Worm (Caenorhabditis elegans) whole organism, young adult: ENCODE data around the gene daf-31.

Source experiments
- B0336.3 ChIP-seq: fragments of 200-800 bp; sonication (Bioruptor generic); IDR thresholded peaks from 2 replicates; pipeline ENCODE4 v1.3.6; 2022; ENCODE audit warnings: missing genetic modification characterization, missing compliant biosample characterization
- C06A6.2 ChIP-seq: fragments of 200-800 bp; sonication (Bioruptor generic); conservative IDR thresholded peaks from 2 replicates; pipeline ENCODE4 v1.3.6; 2022; ENCODE audit warnings: missing genetic modification characterization, missing compliant biosample characterization
- C17E4.6 ChIP-seq: fragments of 200-800 bp; sonication (Bioruptor generic); IDR thresholded peaks from 2 replicates; pipeline ENCODE4 v1.3.6; 2022; ENCODE audit warnings: missing genetic modification reagents, missing genetic modification characterization, missing compliant biosample characterization
- D2030.7 ChIP-seq: fragments of 200-800 bp; sonication (Bioruptor generic); IDR thresholded peaks from 2 replicates; pipeline ENCODE4 v1.3.6; 2022; ENCODE audit warnings: missing genetic modification reagents, missing genetic modification characterization, missing compliant biosample characterization
- F39B2.1 ChIP-seq: fragments of 200-800 bp; sonication (Bioruptor generic); IDR thresholded peaks from 2 replicates; pipeline ENCODE4 v1.3.6; 2022; ENCODE audit warnings: missing genetic modification reagents, missing genetic modification characterization, missing compliant biosample characterization
- F52B5.7 ChIP-seq: sonication (generic microtip); optimal IDR thresholded peaks from 2 replicates; lab custom pipeline; 2016; ENCODE audit warnings: mild to moderate bottlenecking, missing genetic modification characterization, missing compliant biosample characterization
- F55B11.4 ChIP-seq: sonication (generic microtip); optimal IDR thresholded peaks from 2 replicates; lab custom pipeline; 2016; ENCODE audit warnings: missing compliant biosample characterization, missing genetic modification characterization, borderline replicate concordance; ENCODE audit not compliant: insufficient read depth
- F57A8.1 ChIP-seq: fragments of 200-800 bp; sonication (Bioruptor generic); optimal IDR thresholded peaks from 2 replicates; lab custom pipeline; 2018; ENCODE audit warnings: mild to moderate bottlenecking, missing genetic modification characterization, moderate library complexity, missing compliant biosample characterization
- F57C9.4 ChIP-seq: sonication (generic microtip); optimal IDR thresholded peaks from 2 replicates; lab custom pipeline; 2017; ENCODE audit warnings: mild to moderate bottlenecking, missing genetic modification characterization, missing compliant biosample characterization
- K12H6.12 ChIP-seq: fragments of 200-800 bp; sonication (Bioruptor generic); optimal IDR thresholded peaks from 2 replicates; lab custom pipeline; 2018; ENCODE audit warnings: mild to moderate bottlenecking, missing genetic modification characterization, missing compliant biosample characterization
- T26A5.8 ChIP-seq: sonication (generic microtip); optimal IDR thresholded peaks from 2 replicates; lab custom pipeline; 2016; ENCODE audit warnings: missing genetic modification characterization, missing compliant biosample characterization
- Y53G8AR.9 ChIP-seq: fragments of 200-800 bp; sonication (Bioruptor generic); conservative IDR thresholded peaks from 2 replicates; pipeline ENCODE4 v1.3.6; 2022; ENCODE audit warnings: missing genetic modification reagents, missing genetic modification characterization, missing compliant biosample characterization
- Y79H2A.3 ChIP-seq: fragments of 200-800 bp; sonication (Bioruptor generic); conservative IDR thresholded peaks from 2 replicates; pipeline ENCODE4 v1.3.6; 2022; ENCODE audit warnings: missing genetic modification reagents, missing genetic modification characterization, missing compliant biosample characterization
- ZK185.1 ChIP-seq: sonication (generic microtip); optimal IDR thresholded peaks from 2 replicates; lab custom pipeline; 2016; ENCODE audit warnings: mild to moderate bottlenecking, missing genetic modification characterization, missing compliant biosample characterization; ENCODE audit not compliant: poor library complexity, severe bottlenecking
- akir-1 ChIP-seq: fragments of 200-800 bp; sonication (Bioruptor generic); optimal IDR thresholded peaks from 2 replicates; lab custom pipeline; 2018; ENCODE audit warnings: mild to moderate bottlenecking, missing genetic modification characterization, moderate library complexity, missing compliant biosample characterization
- ama-1 ChIP-seq, 3 experiments: fragments of 150-350 bp in 1 of 3; sonication (generic microtip) in 2 of 3; optimal IDR thresholded peaks; 2 replicates each; lab custom pipeline; 2014 to 2018; ENCODE audit warnings: missing biosample characterization in 2 of 3, missing genetic modification characterization in 2 of 3, missing genetic modification reagents in 2 of 3
- attf-3 ChIP-seq: fragments of 200-800 bp; sonication (Bioruptor generic); conservative IDR thresholded peaks from 2 replicates; pipeline ENCODE4 v1.3.6; 2022; ENCODE audit warnings: missing genetic modification reagents, missing genetic modification characterization, missing compliant biosample characterization
- attf-6 ChIP-seq: fragments of 200-800 bp; sonication (Bioruptor generic); IDR thresholded peaks from 2 replicates; pipeline ENCODE4 v1.3.6; 2022; ENCODE audit warnings: missing genetic modification reagents, missing genetic modification characterization, missing compliant biosample characterization
- bed-2 ChIP-seq: fragments of 200-800 bp; sonication (Bioruptor generic); IDR thresholded peaks from 2 replicates; pipeline ENCODE4 v1.3.6; 2022; ENCODE audit warnings: missing genetic modification reagents, missing genetic modification characterization, missing compliant biosample characterization
- cebp-2 ChIP-seq: fragments of 200-800 bp; sonication (Bioruptor generic); IDR thresholded peaks from 2 replicates; pipeline ENCODE4 v1.3.6; 2022; ENCODE audit warnings: missing genetic modification characterization, missing compliant biosample characterization
- ceh-100 ChIP-seq: fragments of 200-800 bp; sonication (Bioruptor generic); IDR thresholded peaks from 2 replicates; pipeline ENCODE4 v1.3.6; 2022; ENCODE audit warnings: missing genetic modification reagents, missing genetic modification characterization, missing compliant biosample characterization
- ceh-40 ChIP-seq: fragments of 200-800 bp; sonication (Bioruptor generic); IDR thresholded peaks from 2 replicates; pipeline ENCODE4 v1.3.6; 2022; ENCODE audit warnings: missing genetic modification characterization, missing compliant biosample characterization
- ceh-58 ChIP-seq: fragments of 200-800 bp; sonication (Bioruptor generic); IDR thresholded peaks from 2 replicates; pipeline ENCODE4 v1.3.6; 2022; ENCODE audit warnings: missing genetic modification characterization, missing compliant biosample characterization
- ceh-79 ChIP-seq: sonication (generic microtip); optimal IDR thresholded peaks from 2 replicates; lab custom pipeline; 2017; ENCODE audit warnings: mild to moderate bottlenecking, missing genetic modification characterization, missing compliant biosample characterization
- die-1 ChIP-seq: sonication (generic microtip); optimal IDR thresholded peaks from 2 replicates; lab custom pipeline; 2016; ENCODE audit warnings: missing genotype, mild to moderate bottlenecking, missing genetic modification characterization, missing compliant biosample characterization
- dpff-1 ChIP-seq: sonication (generic microtip); optimal IDR thresholded peaks from 2 replicates; lab custom pipeline; 2017; ENCODE audit warnings: mild to moderate bottlenecking, missing genetic modification characterization, missing compliant biosample characterization
- egl-44 ChIP-seq: fragments of 200-800 bp; sonication (Bioruptor generic); IDR thresholded peaks from 2 replicates; pipeline ENCODE4 v1.3.6; 2022; ENCODE audit warnings: missing genetic modification reagents, missing genetic modification characterization, missing compliant biosample characterization
- ekl-4 ChIP-seq: fragments of 200-800 bp; sonication (Bioruptor generic); IDR thresholded peaks from 2 replicates; pipeline ENCODE4 v1.3.6; 2022; ENCODE audit warnings: missing genetic modification reagents, missing genetic modification characterization, missing compliant biosample characterization
- hmg-1.2 ChIP-seq: fragments of 200-800 bp; sonication (Bioruptor generic); IDR thresholded peaks from 2 replicates; pipeline ENCODE4 v1.3.6; 2022; ENCODE audit warnings: missing genetic modification reagents, missing genetic modification characterization, missing compliant biosample characterization
- hrde-1 ChIP-seq: sonication (generic microtip); optimal IDR thresholded peaks from 2 replicates; lab custom pipeline; 2016; ENCODE audit warnings: missing genetic modification characterization, mild to moderate bottlenecking, missing compliant biosample characterization, moderate library complexity, missing genotype, missing genetic modification reagents, borderline replicate concordance
- lin-35 ChIP-seq, 3 experiments: fragments of 150-350 bp in 2 of 3; sonication (generic microtip) in 1 of 3; optimal IDR thresholded peaks; 2 replicates each; lab custom pipeline; 2014 to 2018; ENCODE audit warnings: missing biosample characterization in 3 of 3, missing genetic modification characterization in 3 of 3, missing genetic modification reagents in 3 of 3
- lin-40 ChIP-seq: sonication (generic microtip); optimal IDR thresholded peaks from 2 replicates; lab custom pipeline; 2016; ENCODE audit warnings: missing genetic modification characterization, mild to moderate bottlenecking, missing compliant biosample characterization, missing genotype, missing genetic modification reagents
- lir-1 ChIP-seq: fragments of 200-800 bp; sonication (Bioruptor generic); conservative IDR thresholded peaks from 2 replicates; pipeline ENCODE4 v1.3.6; 2022; ENCODE audit warnings: missing genetic modification reagents, missing genetic modification characterization, missing compliant biosample characterization
- mel-28 ChIP-seq: sonication (generic microtip); optimal IDR thresholded peaks from 2 replicates; lab custom pipeline; 2016; ENCODE audit warnings: borderline replicate concordance, mild to moderate bottlenecking, missing genetic modification characterization, missing compliant biosample characterization
- mxl-1 ChIP-seq: sonication (generic microtip); optimal IDR thresholded peaks from 2 replicates; lab custom pipeline; 2016; ENCODE audit warnings: missing genetic modification characterization, missing compliant biosample characterization
- nhr-179 ChIP-seq: sonication (generic microtip); optimal IDR thresholded peaks from 2 replicates; lab custom pipeline; 2016; ENCODE audit warnings: mild to moderate bottlenecking, missing genetic modification characterization, missing compliant biosample characterization
- pbrm-1 ChIP-seq: fragments of 200-800 bp; sonication (Bioruptor generic); IDR thresholded peaks from 2 replicates; pipeline ENCODE4 v1.3.6; 2022; ENCODE audit warnings: missing genetic modification reagents, missing genetic modification characterization, missing compliant biosample characterization
- rec-8 ChIP-seq, 2 experiments: sonication (generic microtip); optimal IDR thresholded peaks; 2 replicates each; lab custom pipeline; 2016; ENCODE audit warnings: mild to moderate bottlenecking in 2 of 2, missing genetic modification characterization in 2 of 2, missing genetic modification reagents in 2 of 2, missing genotype in 2 of 2, missing biosample characterization in 1 of 2, missing compliant biosample characterization in 1 of 2, moderate library complexity in 1 of 2
- repo-1 ChIP-seq: sonication (generic microtip); optimal IDR thresholded peaks from 2 replicates; lab custom pipeline; 2017; ENCODE audit warnings: mild to moderate bottlenecking, missing genetic modification characterization, missing compliant biosample characterization
- sdz-38 ChIP-seq: sonication (generic microtip); optimal IDR thresholded peaks from 2 replicates; lab custom pipeline; 2016; ENCODE audit warnings: missing genotype, missing genetic modification characterization, missing compliant biosample characterization
- snpc-4 ChIP-seq, 5 experiments: fragments of 150-350 bp in 1 of 5; sonication (generic microtip) in 4 of 5; optimal IDR thresholded peaks; 2 replicates each; lab custom pipeline; 2014 to 2018; ENCODE audit warnings: missing genetic modification characterization in 5 of 5, missing biosample characterization in 3 of 5, antibody characterized with exemption in 2 of 5, mild to moderate bottlenecking in 2 of 5, missing compliant biosample characterization in 2 of 5, missing genotype in 2 of 5, moderate library complexity in 2 of 5, missing genetic modification reagents in 1 of 5
- unc-130 ChIP-seq: sonication (generic microtip); optimal IDR thresholded peaks from 2 replicates; lab custom pipeline; 2016; ENCODE audit warnings: missing genetic modification reagents, missing genetic modification characterization, missing compliant biosample characterization
- unc-62 ChIP-seq: fragments of 150-350 bp; optimal IDR thresholded peaks from 2 replicates; lab custom pipeline; 2014; ENCODE audit warnings: missing biosample characterization, missing genetic modification reagents, missing genetic modification characterization
- xnd-1 ChIP-seq: sonication (generic microtip); optimal IDR thresholded peaks from 2 replicates; lab custom pipeline; 2016; ENCODE audit warnings: missing genotype, missing genetic modification reagents, missing genetic modification characterization, missing compliant biosample characterization
- zfh-2 ChIP-seq: fragments of 200-800 bp; sonication (Bioruptor generic); conservative IDR thresholded peaks from 2 replicates; pipeline ENCODE4 v1.3.6; 2022; ENCODE audit warnings: missing genetic modification reagents, missing genetic modification characterization, missing compliant biosample characterization
- zim-3 ChIP-seq: sonication (generic microtip); optimal IDR thresholded peaks from 2 replicates; lab custom pipeline; 2017; ENCODE audit warnings: mild to moderate bottlenecking, missing genetic modification characterization, moderate library complexity, missing compliant biosample characterization
- ztf-25 ChIP-seq: fragments of 200-800 bp; sonication (Bioruptor generic); IDR thresholded peaks from 2 replicates; pipeline ENCODE4 v1.3.6; 2022; ENCODE audit warnings: missing genetic modification reagents, missing genetic modification characterization, missing compliant biosample characterization
- ztf-28 ChIP-seq: fragments of 200-800 bp; sonication (Bioruptor generic); IDR thresholded peaks from 2 replicates; pipeline ENCODE4 v1.3.6; 2022; ENCODE audit warnings: missing genetic modification reagents, missing genetic modification characterization, missing compliant biosample characterization

daf-31 gene

ce11 chrIV:8286352-8286751 is 3.7 kb upstream of the daf-31 start, which contains the start of gene K07H8.9 (continued):
- TF ChIP-seq T26A5.8 (tag; lab: Kevin White, UChicago), result no peak
- TF ChIP-seq xnd-1 (tag; lab: Kevin White, UChicago), result peak; percentile 15
- TF ChIP-seq bed-2, result no peak
- no peak for TF ChIP-seq akir-1 (GFP tag; lab: Kevin White, UChicago)
- no peak for TF ChIP-seq lin-40 (tag; lab: Kevin White, UChicago)
- no peak for TF ChIP-seq cebp-2 (GFP tag; lab: Robert Waterston, UW)
- TF ChIP-seq zim-3, result no peak
- peak; percentile 91 for TF ChIP-seq hrde-1 (tag; lab: Kevin White, UChicago)
- TF ChIP-seq unc-62 (GFP tag; lab: Kevin White, UChicago), result no peak
- TF ChIP-seq egl-44, result no peak
- TF ChIP-seq unc-130, result peak; percentile 38
- no peak for TF ChIP-seq C17E4.6 (GFP tag; lab: Robert Waterston, UW)
- TF ChIP-seq Y79H2A.3 (GFP tag; lab: Robert Waterston, UW), result 0 out of 2 replicates have a peak, but pooled peaks have one; percentile 8
- TF ChIP-seq lin-35 (GFP tag; optimal IDR thresholded peaks at IDR 0.05; lab: Kevin White, UChicago), result no peak
- TF ChIP-seq F39B2.1 (GFP tag; lab: Robert Waterston, UW), result no peak
- TF ChIP-seq rec-8 (tag; optimal IDR thresholded peaks at IDR 0.05; lab: Kevin White, UChicago), result peak in 1 of 2 experiments; percentile 26
- TF ChIP-seq F55B11.4 (tag; lab: Kevin White, UChicago), result no peak
- no peak for TF ChIP-seq Y53G8AR.9 (GFP tag; lab: Robert Waterston, UW)
- TF ChIP-seq snpc-4 (GFP tag; optimal IDR thresholded peaks at IDR 0.05; lab: Kevin White, UChicago), result no peak
- TF ChIP-seq snpc-4 (tag; optimal IDR thresholded peaks at IDR 0.05; lab: Kevin White, UChicago), result peak in 2 of 4 experiments; percentile 27 to 29
- 0 out of 2 replicates have a peak, but pooled peaks have one; percentile 16 for TF ChIP-seq attf-6 (GFP tag; lab: Robert Waterston, UW)
- no peak for TF ChIP-seq D2030.7 (GFP tag; lab: Robert Waterston, UW)
- TF ChIP-seq mel-28 (tag; lab: Kevin White, UChicago), result no peak
- no peak for TF ChIP-seq ZK185.1
- no peak for TF ChIP-seq zfh-2 (GFP tag; lab: Robert Waterston, UW)
- no peak for TF ChIP-seq ztf-25 (GFP tag; lab: Robert Waterston, UW)
- no peak for TF ChIP-seq ceh-58 (GFP tag; lab: Robert Waterston, UW)
- TF ChIP-seq pbrm-1 (GFP tag; lab: Robert Waterston, UW), result no peak; the same call in 1 of the 2 replicates
- TF ChIP-seq C06A6.2 (GFP tag; lab: Robert Waterston, UW), result no peak
- TF ChIP-seq nhr-179 (tag; lab: Kevin White, UChicago), result no peak
- TF ChIP-seq die-1 (tag; lab: Kevin White, UChicago), result no peak
- TF ChIP-seq ceh-40 (GFP tag; lab: Robert Waterston, UW), result 0 out of 2 replicates have a peak, but pooled peaks have one; percentile 20
- TF ChIP-seq F52B5.7 (tag; lab: Kevin White, UChicago), result no peak
- no peak for TF ChIP-seq repo-1 (tag; lab: Kevin White, UChicago)
- no peak for TF ChIP-seq F57C9.4 (tag; lab: Kevin White, UChicago)
- TF ChIP-seq ztf-28 (GFP tag; lab: Robert Waterston, UW), result no peak
- TF ChIP-seq lir-1 (GFP tag; lab: Robert Waterston, UW), result no peak
- TF ChIP-seq mxl-1 (tag; lab: Kevin White, UChicago), result no peak
- TF ChIP-seq sdz-38, result no peak
- no peak for TF ChIP-seq attf-3
- TF ChIP-seq F57A8.1, result no peak
- TF ChIP-seq hmg-1.2 (GFP tag; lab: Robert Waterston, UW), result no peak
- TF ChIP-seq ceh-79 (tag; lab: Kevin White, UChicago), result no peak
- peak; percentile 33; the same call in 1 of the 2 replicates for TF ChIP-seq B0336.3 (GFP tag; lab: Robert Waterston, UW)
- no peak for TF ChIP-seq ceh-100 (GFP tag; lab: Robert Waterston, UW)
- TF ChIP-seq ekl-4 (GFP tag; lab: Robert Waterston, UW), result no peak
- no peak for TF ChIP-seq ama-1 (optimal IDR thresholded peaks at IDR 0.05; lab: Kevin White, UChicago)
- TF ChIP-seq ama-1 (GFP tag; optimal IDR thresholded peaks at IDR 0.05; lab: Kevin White, UChicago), result peak in 1 of 2 experiments; percentile 85
- no peak for TF ChIP-seq dpff-1 (tag; lab: Kevin White, UChicago)
- TF ChIP-seq K12H6.12 (tag; lab: Kevin White, UChicago), result no peak
